Fruit fly (Drosophila melanogaster) whole organism, embryonic: ENCODE data around the gene ArfGAP3.

Experiments used
- Awh ChIP-seq: fragments of 200-800 bp; sonication (Bioruptor generic); IDR thresholded peaks from 2 replicates; pipeline ENCODE4, ENCODE4 v1.3.6; 2022; ENCODE audit warnings: missing biosample characterization, missing genetic modification characterization
- CG10543 ChIP-seq: fragments of 200-800 bp; sonication (Bioruptor generic); optimal IDR thresholded peaks from 3 replicates; lab custom pipeline; 2017; ENCODE audit warnings: missing biosample characterization, mild to moderate bottlenecking, missing genetic modification characterization, moderate library complexity
- CG11085 ChIP-seq: fragments of 200-800 bp; sonication (Bioruptor generic); IDR thresholded peaks from 2 replicates; pipeline ENCODE4 v1.3.6; 2022; ENCODE audit warnings: missing biosample characterization, missing genetic modification characterization
- CG13296 ChIP-seq: fragments of 200-800 bp; sonication (Bioruptor generic); optimal IDR thresholded peaks from 3 replicates; lab custom pipeline; 2018; ENCODE audit warnings: missing biosample characterization, mild to moderate bottlenecking, missing genetic modification characterization
- CG14710 ChIP-seq: fragments of 200-800 bp; sonication (Bioruptor generic); optimal IDR thresholded peaks from 3 replicates; lab custom pipeline; 2019; ENCODE audit warnings: missing biosample characterization, mild to moderate bottlenecking, missing genetic modification characterization, moderate library complexity
- CG15073 ChIP-seq: fragments of 200-800 bp; sonication (Bioruptor generic); optimal IDR thresholded peaks from 2 replicates; lab custom pipeline; 2016; ENCODE audit warnings: missing biosample characterization, missing genetic modification characterization
- CG17612 ChIP-seq: fragments of 200-800 bp; sonication (Bioruptor generic); IDR thresholded peaks from 2 replicates; pipeline ENCODE4 v1.3.6; 2022; ENCODE audit warnings: missing biosample characterization, missing genetic modification characterization
- CG18764 ChIP-seq: fragments of 200-800 bp; sonication (Bioruptor generic); optimal IDR thresholded peaks from 3 replicates; lab custom pipeline; 2016; ENCODE audit warnings: missing biosample characterization, missing genetic modification characterization
- CG34224 ChIP-seq: fragments of 200-800 bp; sonication (Bioruptor generic); IDR thresholded peaks from 3 replicates; pipeline ENCODE4 v1.3.6; 2022; ENCODE audit warnings: missing biosample characterization, missing genetic modification characterization; ENCODE audit not compliant: partially characterized antibody
- CG6175 ChIP-seq: fragments of 200-800 bp; sonication (Bioruptor generic); IDR thresholded peaks from 3 replicates; pipeline ENCODE4 v1.3.6; 2022; ENCODE audit warnings: missing biosample characterization, missing genetic modification characterization
- CG6254 ChIP-seq: fragments of 200-800 bp; sonication (Bioruptor generic); optimal IDR thresholded peaks from 3 replicates; lab custom pipeline; 2017; ENCODE audit warnings: mild to moderate bottlenecking, missing biosample characterization, missing genetic modification reagents, missing genetic modification characterization
- CG8089 ChIP-seq: fragments of 200-800 bp; sonication (Bioruptor generic); optimal IDR thresholded peaks from 3 replicates; lab custom pipeline; 2016; ENCODE audit warnings: missing biosample characterization, missing genetic modification characterization
- CG8765 ChIP-seq: fragments of 200-800 bp; sonication (Bioruptor generic); IDR thresholded peaks from 2 replicates; pipeline ENCODE4 v1.3.6; 2022; ENCODE audit warnings: missing biosample characterization, missing genetic modification characterization
- CHES-1-like ChIP-seq: fragments of 200-800 bp; sonication (Bioruptor generic); optimal IDR thresholded peaks from 2 replicates; lab custom pipeline; 2016; ENCODE audit warnings: missing biosample characterization, missing genetic modification characterization
- Camta ChIP-seq: fragments of 200-800 bp; sonication (Bioruptor generic); optimal IDR thresholded peaks from 2 replicates; lab custom pipeline; 2016; ENCODE audit warnings: missing biosample characterization, missing genetic modification characterization
- Chrac-16 ChIP-seq: fragments of 200-800 bp; sonication (Bioruptor generic); optimal IDR thresholded peaks from 3 replicates; lab custom pipeline; 2016; ENCODE audit warnings: missing biosample characterization, missing genetic modification characterization
- Dad ChIP-seq: fragments of 200-800 bp; sonication (Bioruptor generic); optimal IDR thresholded peaks from 3 replicates; lab custom pipeline; 2016; ENCODE audit warnings: missing biosample characterization, missing genetic modification characterization
- Doc2 ChIP-seq: fragments of 200-800 bp; sonication (Bioruptor generic); IDR thresholded peaks from 2 replicates; pipeline ENCODE4 v1.3.6; 2022; ENCODE audit warnings: missing biosample characterization, missing genetic modification characterization
- Ets97D ChIP-seq: fragments of 200-800 bp; sonication (Bioruptor generic); optimal IDR thresholded peaks from 3 replicates; lab custom pipeline; 2016; ENCODE audit warnings: missing biosample characterization, missing genetic modification characterization
- HHEX ChIP-seq: fragments of 200-800 bp; sonication (Bioruptor generic); optimal IDR thresholded peaks from 3 replicates; lab custom pipeline; 2017; ENCODE audit warnings: missing biosample characterization, mild to moderate bottlenecking, missing genetic modification characterization, missing genetic modification reagents
- Hr39 ChIP-seq: fragments of >200 bp; optimal IDR thresholded peaks from 2 replicates; lab custom pipeline; 2017
- Hr78 ChIP-seq, 2 experiments: fragments of 200-800 bp in 1 of 2; fragments of >200 bp in 1 of 2; sonication (Bioruptor generic) in 1 of 2; optimal IDR thresholded peaks; 2 replicates each; lab custom pipeline; 2017 to 2019; ENCODE audit warnings: missing biosample characterization in 2 of 2, missing genetic modification characterization in 2 of 2, mild to moderate bottlenecking in 1 of 2, moderate library complexity in 1 of 2
- Hsf ChIP-seq: fragments of 200-800 bp; sonication (Bioruptor generic); optimal IDR thresholded peaks from 3 replicates; lab custom pipeline; 2016; ENCODE audit warnings: missing biosample characterization, missing genetic modification characterization
- Lpt ChIP-seq: fragments of >200 bp; optimal IDR thresholded peaks from 2 replicates; lab custom pipeline; 2018; ENCODE audit warnings: missing biosample characterization, missing genetic modification characterization
- NfI ChIP-seq: fragments of 200-800 bp; sonication (Bioruptor generic); optimal IDR thresholded peaks from 3 replicates; lab custom pipeline; 2018; ENCODE audit warnings: missing biosample characterization, mild to moderate bottlenecking, missing genetic modification characterization, moderate library complexity
- ac ChIP-seq: fragments of 200-800 bp; sonication (Bioruptor generic); optimal IDR thresholded peaks from 3 replicates; lab custom pipeline; 2017; ENCODE audit warnings: missing biosample characterization, mild to moderate bottlenecking, missing genetic modification characterization
- ash1 ChIP-seq: fragments of 200-800 bp; sonication (Bioruptor generic); optimal IDR thresholded peaks from 2 replicates; lab custom pipeline; 2018; ENCODE audit warnings: missing biosample characterization, mild to moderate bottlenecking, missing genetic modification characterization
- az2 ChIP-seq: fragments of 200-800 bp; sonication (Bioruptor generic); optimal IDR thresholded peaks from 3 replicates; lab custom pipeline; 2016; ENCODE audit warnings: missing biosample characterization, missing genetic modification characterization
- bcd ChIP-seq: fragments of 200-800 bp; sonication (Bioruptor generic); optimal IDR thresholded peaks from 2 replicates; lab custom pipeline; 2017; ENCODE audit warnings: missing biosample characterization, mild to moderate bottlenecking, missing genetic modification characterization
- bowl ChIP-seq: fragments of 200-800 bp; sonication (Bioruptor generic); IDR thresholded peaks from 2 replicates; pipeline ENCODE4 v1.3.6; 2022; ENCODE audit warnings: missing biosample characterization, missing genetic modification characterization
- chn ChIP-seq: fragments of 200-800 bp; sonication (Bioruptor generic); optimal IDR thresholded peaks from 2 replicates; lab custom pipeline; 2016; ENCODE audit warnings: missing biosample characterization, missing genetic modification characterization
- dimm ChIP-seq: fragments of 200-800 bp; sonication (Bioruptor generic); IDR thresholded peaks from 2 replicates; pipeline ENCODE4 v1.3.6; 2022; ENCODE audit warnings: missing biosample characterization, missing genetic modification characterization
- dysf ChIP-seq: fragments of 200-800 bp; sonication (Bioruptor generic); IDR thresholded peaks from 3 replicates; pipeline ENCODE4 v1.3.6; 2022; ENCODE audit warnings: missing biosample characterization, missing genetic modification characterization
- fu2 ChIP-seq: fragments of 200-800 bp; sonication (Bioruptor generic); optimal IDR thresholded peaks from 2 replicates; lab custom pipeline; 2016; ENCODE audit warnings: missing biosample characterization, missing genetic modification characterization
- hkb ChIP-seq, 2 experiments: fragments of 200-800 bp in 1 of 2; fragments of >200 bp in 1 of 2; sonication (Bioruptor generic) in 1 of 2; IDR thresholded peaks in 1 of 2; optimal IDR thresholded peaks in 1 of 2; 2 replicates each; pipeline versions ENCODE4 v1.3.6 to Lab custom; 2017 to 2022; ENCODE audit warnings: missing biosample characterization in 1 of 2, missing genetic modification characterization in 1 of 2
- jigr1 ChIP-seq: fragments of 200-800 bp; sonication (Bioruptor generic); IDR thresholded peaks from 3 replicates; pipeline ENCODE4 v1.3.6; 2022; ENCODE audit warnings: missing biosample characterization, missing genetic modification characterization
- knrl ChIP-seq: fragments of 200-800 bp; sonication (Bioruptor generic); IDR thresholded peaks from 3 replicates; pipeline ENCODE4 v1.3.6; 2022; ENCODE audit warnings: missing biosample characterization, missing genetic modification characterization; ENCODE audit not compliant: partially characterized antibody
- lilli ChIP-seq: fragments of 200-800 bp; sonication (Bioruptor generic); optimal IDR thresholded peaks from 3 replicates; lab custom pipeline; 2016; ENCODE audit warnings: missing biosample characterization, missing genetic modification characterization
- lmd ChIP-seq: fragments of 200-800 bp; sonication (Bioruptor generic); IDR thresholded peaks from 2 replicates; pipeline ENCODE4 v1.3.6; 2022; ENCODE audit warnings: missing biosample characterization, missing genetic modification characterization
- luna ChIP-seq: fragments of 200-800 bp; sonication (Bioruptor generic); optimal IDR thresholded peaks from 2 replicates; lab custom pipeline; 2016; ENCODE audit warnings: missing biosample characterization, missing genetic modification characterization
- mld ChIP-seq: fragments of 200-800 bp; sonication (Bioruptor generic); IDR thresholded peaks from 3 replicates; pipeline ENCODE4 v1.3.6; 2022; ENCODE audit warnings: missing biosample characterization, missing genetic modification characterization; ENCODE audit not compliant: partially characterized antibody
- nerfin-2 ChIP-seq: fragments of 200-800 bp; sonication (Bioruptor generic); IDR thresholded peaks from 2 replicates; pipeline ENCODE4 v1.3.6; 2022; ENCODE audit warnings: missing biosample characterization, missing genetic modification characterization; ENCODE audit not compliant: partially characterized antibody
- oc ChIP-seq: fragments of 200-800 bp; sonication (Bioruptor generic); optimal IDR thresholded peaks from 2 replicates; lab custom pipeline; 2018; ENCODE audit warnings: missing biosample characterization, mild to moderate bottlenecking, missing genetic modification characterization, moderate library complexity
- odd ChIP-seq: fragments of 200-800 bp; sonication (Bioruptor generic); optimal IDR thresholded peaks from 2 replicates; lab custom pipeline; 2017; ENCODE audit warnings: missing biosample characterization, mild to moderate bottlenecking, missing genetic modification characterization
- onecut ChIP-seq: fragments of 200-800 bp; sonication (Bioruptor generic); IDR thresholded peaks from 2 replicates; pipeline ENCODE4 v1.3.6; 2022; ENCODE audit warnings: missing biosample characterization, missing genetic modification characterization
- peb ChIP-seq: fragments of 200-800 bp; sonication (Bioruptor generic); IDR thresholded peaks from 2 replicates; pipeline ENCODE4 v1.3.6; 2022; ENCODE audit warnings: missing biosample characterization, missing genetic modification characterization
- ranshi ChIP-seq: fragments of 200-800 bp; sonication (Bioruptor generic); IDR thresholded peaks from 2 replicates; pipeline ENCODE4 v1.3.6; 2022; ENCODE audit warnings: missing biosample characterization, missing genetic modification characterization
- slou ChIP-seq: fragments of 200-800 bp; sonication (Bioruptor generic); optimal IDR thresholded peaks from 3 replicates; lab custom pipeline; 2016; ENCODE audit warnings: missing biosample characterization, missing genetic modification characterization
- ssp ChIP-seq: fragments of 200-800 bp; sonication (Bioruptor generic); IDR thresholded peaks from 2 replicates; pipeline ENCODE4 v1.3.6; 2022; ENCODE audit warnings: missing biosample characterization, missing genetic modification characterization
- tx ChIP-seq: fragments of 200-800 bp; sonication (Bioruptor generic); optimal IDR thresholded peaks from 2 replicates; lab custom pipeline; 2016; ENCODE audit warnings: missing biosample characterization, missing genetic modification characterization

ArfGAP3 gene

DNA sequence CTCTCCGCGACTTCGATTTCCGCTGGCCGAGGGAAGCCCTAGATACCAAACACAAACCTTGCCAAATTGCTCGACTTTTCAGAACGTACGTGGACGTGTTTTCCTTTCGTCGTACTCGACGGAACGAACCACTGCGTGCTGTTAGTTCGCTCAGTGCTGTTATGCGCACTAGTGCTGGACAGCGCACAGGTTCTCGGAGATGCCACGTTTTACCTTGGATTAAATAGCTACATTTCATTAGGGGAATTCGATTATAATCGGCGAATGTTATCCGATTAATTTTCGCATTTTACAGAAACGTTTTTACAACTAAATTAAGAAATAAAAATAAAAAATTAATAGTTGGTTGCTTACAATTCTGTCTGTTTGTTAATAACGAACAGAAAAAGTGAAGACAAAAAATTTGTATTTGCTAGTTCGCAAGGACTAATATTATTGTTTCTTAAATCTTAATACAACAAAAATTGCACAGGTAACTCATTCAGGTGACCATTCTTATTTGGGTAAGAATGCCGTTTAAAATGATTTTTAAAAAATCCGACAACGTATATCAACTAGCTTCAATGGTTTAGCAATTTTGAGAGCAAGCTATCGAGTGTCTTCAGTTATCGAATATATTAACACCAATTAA lies at the start of gene ArfGAP3, which contains the start of gene CG32452 (continued):
- TF ChIP-seq bcd (GFP tag; lab: Kevin White, UChicago) (peak; percentile 67), ac (GFP tag; lab: Kevin White, UChicago) (no peak), Ets97D (GFP tag; lab: Kevin White, UChicago) (peak; percentile 66), bowl (GFP tag; lab: Robert Waterston, UW) (no peak), CG10543 (GFP tag; lab: Kevin White, UChicago) (peak; percentile 81), Dad (GFP tag; lab: Kevin White, UChicago) (peak; percentile 48), CG6175 (GFP tag; lab: Robert Waterston, UW) (peak; percentile 34; the same call in 1 of the 3 replicates), CG15073 (GFP tag; lab: Kevin White, UChicago) (no peak), oc (tag; lab: Kevin White, UChicago) (peak; percentile 33), slou (GFP tag; lab: Kevin White, UChicago) (peak; percentile 53), Hr78 (GFP tag; optimal IDR thresholded peaks at IDR 0.05; lab: Kevin White, UChicago) (no peak), luna (GFP tag; lab: Kevin White, UChicago) (peak; percentile 50), onecut (peak; percentile 50), CG6254 (GFP tag; lab: Kevin White, UChicago) (peak; percentile 21), Awh (no peak; the same call in 1 of the 2 replicates), ssp (peak; percentile 74), CG17612 (GFP tag; lab: Robert Waterston, UW) (0 out of 2 replicates have a peak, but pooled peaks have one; percentile 22), tx (GFP tag; lab: Kevin White, UChicago) (peak; percentile 53), CG8765 (GFP tag; lab: Robert Waterston, UW) (peak; percentile 29; the same call in 1 of the 2 replicates), az2 (GFP tag; lab: Kevin White, UChicago) (peak; percentile 78), Chrac-16 (GFP tag; lab: Kevin White, UChicago) (peak; percentile 80), hkb (optimal IDR thresholded peaks at IDR 0.05; lab: Kevin White, UChicago) (no peak), hkb (GFP tag; IDR thresholded peaks at IDR 0.05; lab: Robert Waterston, UW) (peak; percentile 73), Hr39 (no peak), dysf (GFP tag; lab: Robert Waterston, UW) (peak; percentile 70; the same call in 2 of the 3 replicates), Camta (GFP tag; lab: Kevin White, UChicago) (peak; percentile 69), Doc2 (GFP tag; lab: Robert Waterston, UW) (no peak), CG8089 (peak; percentile 33), lmd (GFP tag; lab: Robert Waterston, UW) (peak; percentile 66), nerfin-2 (GFP tag; lab: Robert Waterston, UW) (no peak), HHEX (GFP tag; lab: Kevin White, UChicago) (peak; percentile 56), fu2 (GFP tag; lab: Kevin White, UChicago) (peak; percentile 48), lilli (GFP tag; lab: Kevin White, UChicago) (peak; percentile 86), Hsf (GFP tag; lab: Kevin White, UChicago) (peak; percentile 84), dimm (GFP tag; lab: Robert Waterston, UW) (peak; percentile 22; the same call in 1 of the 2 replicates), CG18764 (GFP tag; lab: Kevin White, UChicago) (peak; percentile 59), knrl (GFP tag; lab: Robert Waterston, UW) (peak; percentile 49; the same call in 2 of the 3 replicates), CG13296 (GFP tag; lab: Kevin White, UChicago) (peak; percentile 68), CHES-1-like (GFP tag; lab: Kevin White, UChicago) (peak; percentile 31), CG34224 (GFP tag; lab: Robert Waterston, UW) (peak; percentile 68), NfI (peak; percentile 67), ranshi (GFP tag; lab: Robert Waterston, UW) (peak; percentile 59; the same call in 1 of the 2 replicates), jigr1 (GFP tag; lab: Robert Waterston, UW) (no peak), ash1 (no peak), odd (GFP tag; lab: Kevin White, UChicago) (no peak), mld (GFP tag; lab: Robert Waterston, UW) (no peak), chn (GFP tag; lab: Kevin White, UChicago) (peak; percentile 65), peb (GFP tag; lab: Robert Waterston, UW) (no peak), CG11085 (GFP tag; lab: Robert Waterston, UW) (peak; percentile 72), Lpt (GFP tag; lab: Kevin White, UChicago) (no peak), CG14710 (tag; lab: Kevin White, UChicago) (peak; percentile 84)
